Worm (Caenorhabditis elegans) whole organism, L4 larva: ENCODE data around the gene T19C4.24.

Experiments used
- F10B5.3 ChIP-seq: sonication (generic microtip); optimal IDR thresholded peaks from 2 replicates; lab custom pipeline; 2016; ENCODE audit warnings: mild to moderate bottlenecking, missing genetic modification characterization, missing compliant biosample characterization
- F44E2.7 ChIP-seq: fragments of 200-800 bp; sonication (Bioruptor generic); IDR thresholded peaks from 2 replicates; pipeline ENCODE4 v2.1.2; 2022; ENCODE audit warnings: missing genetic modification characterization, missing compliant biosample characterization
- F49E8.2 ChIP-seq: sonication (generic microtip); optimal IDR thresholded peaks from 2 replicates; lab custom pipeline; 2016; ENCODE audit warnings: missing compliant biosample characterization, mild to moderate bottlenecking, missing genetic modification characterization, borderline replicate concordance
- R02D3.7 ChIP-seq: fragments of 150-350 bp; sonication (generic microtip); optimal IDR thresholded peaks from 3 replicates; lab custom pipeline; 2014; ENCODE audit warnings: missing biosample characterization, missing genetic modification characterization
- T26A8.4 ChIP-seq: fragments of 200-800 bp; sonication (Bioruptor generic); IDR thresholded peaks from 2 replicates; pipeline ENCODE4 v1.3.6; 2022; ENCODE audit warnings: missing genetic modification characterization, missing compliant biosample characterization
- Y105C5A.15 ChIP-seq: fragments of 200-800 bp; sonication (Bioruptor generic); IDR thresholded peaks from 2 replicates; pipeline ENCODE4 v1.3.6; 2022; ENCODE audit warnings: missing genetic modification characterization, missing compliant biosample characterization
- Y48G9A.11 ChIP-seq: fragments of 200-800 bp; sonication (Bioruptor generic); IDR thresholded peaks from 2 replicates; pipeline ENCODE4 v1.3.6; 2022; ENCODE audit warnings: missing genetic modification reagents, missing genetic modification characterization, missing compliant biosample characterization
- ZK337.2 ChIP-seq: fragments of 200-800 bp; sonication (Bioruptor generic); IDR thresholded peaks from 2 replicates; pipeline ENCODE4 v1.3.6; 2022; ENCODE audit warnings: missing genetic modification reagents, missing genetic modification characterization, missing compliant biosample characterization
- aha-1 ChIP-seq: fragments of 150-350 bp; peaks from one replicate; lab custom pipeline; 2014; ENCODE audit warnings: missing biosample characterization, missing genetic modification characterization
- ceh-20 ChIP-seq: fragments of 200-800 bp; sonication (Bioruptor generic); IDR thresholded peaks from 2 replicates; pipeline ENCODE4 v1.3.6; 2022; ENCODE audit warnings: missing genetic modification reagents, missing genetic modification characterization, missing compliant biosample characterization
- ceh-28 ChIP-seq: fragments of 150-350 bp; optimal IDR thresholded peaks from 2 replicates; lab custom pipeline; 2014; ENCODE audit warnings: missing biosample characterization, missing genetic modification reagents, missing genetic modification characterization
- ceh-62 ChIP-seq: sonication (generic microtip); optimal IDR thresholded peaks from 2 replicates; lab custom pipeline; 2017; ENCODE audit warnings: missing biosample characterization, missing genetic modification characterization
- daf-12 ChIP-seq: fragments of 150-350 bp; optimal IDR thresholded peaks from 2 replicates; lab custom pipeline; 2014; ENCODE audit warnings: missing biosample characterization, missing genetic modification reagents, missing genetic modification characterization
- daf-16 ChIP-seq, 3 experiments: sonication (generic microtip); optimal IDR thresholded peaks; 2 replicates each; lab custom pipeline; 2016 to 2017; ENCODE audit warnings: missing genetic modification characterization in 3 of 3, missing genetic modification reagents in 3 of 3, mild to moderate bottlenecking in 2 of 3, missing compliant biosample characterization in 2 of 3, missing biosample characterization in 1 of 3, moderate library complexity in 1 of 3
- daf-19 ChIP-seq: fragments of 200-800 bp; sonication (Bioruptor generic); conservative IDR thresholded peaks from 2 replicates; pipeline ENCODE4 v1.3.6; 2022; ENCODE audit warnings: missing genetic modification characterization, missing compliant biosample characterization
- daf-8 ChIP-seq: fragments of 200-800 bp; sonication (Bioruptor generic); IDR thresholded peaks from 2 replicates; pipeline ENCODE4 v1.3.6; 2022; ENCODE audit warnings: missing genetic modification characterization, missing compliant biosample characterization
- dmd-8 ChIP-seq: fragments of 200-800 bp; sonication (Bioruptor generic); IDR thresholded peaks from 2 replicates; pipeline ENCODE4 v1.3.6; 2022; ENCODE audit warnings: missing genetic modification characterization, missing compliant biosample characterization
- duxl-1 ChIP-seq: sonication (generic microtip); optimal IDR thresholded peaks from 2 replicates; lab custom pipeline; 2016; ENCODE audit warnings: mild to moderate bottlenecking, missing genetic modification characterization, moderate library complexity, missing compliant biosample characterization; ENCODE audit not compliant: poor library complexity
- egl-27 ChIP-seq: sonication (generic microtip); optimal IDR thresholded peaks from 3 replicates; lab custom pipeline; 2017; ENCODE audit warnings: missing biosample characterization, missing genetic modification reagents, missing genetic modification characterization
- hif-1 ChIP-seq, 2 experiments: sonication (generic microtip); optimal IDR thresholded peaks; 2 replicates each; lab custom pipeline; 2016 to 2017; ENCODE audit warnings: missing compliant biosample characterization in 2 of 2, missing genetic modification characterization in 2 of 2, missing genetic modification reagents in 2 of 2, missing genotype in 2 of 2, mild to moderate bottlenecking in 1 of 2
- hlh-11 ChIP-seq: fragments of 200-800 bp; sonication (Bioruptor generic); optimal IDR thresholded peaks from 2 replicates; lab custom pipeline; 2018; ENCODE audit warnings: mild to moderate bottlenecking, missing genetic modification characterization, missing compliant biosample characterization
- hmg-1.1 ChIP-seq: fragments of 200-800 bp; sonication (Bioruptor generic); IDR thresholded peaks from 2 replicates; pipeline ENCODE4 v1.3.6; 2022; ENCODE audit warnings: missing genetic modification reagents, missing genetic modification characterization, missing compliant biosample characterization
- lin-1 ChIP-seq: fragments of 200-800 bp; sonication (Bioruptor generic); IDR thresholded peaks from 2 replicates; pipeline ENCODE4 v1.3.6; 2022; ENCODE audit warnings: missing genetic modification reagents, missing genetic modification characterization, missing compliant biosample characterization
- lin-13 ChIP-seq: fragments of 150-350 bp; optimal IDR thresholded peaks from 2 replicates; lab custom pipeline; 2014; ENCODE audit warnings: missing biosample characterization, missing genetic modification reagents, missing genetic modification characterization
- lin-15B ChIP-seq: fragments of 150-350 bp; sonication (generic microtip); optimal IDR thresholded peaks from 3 replicates; lab custom pipeline; 2014; ENCODE audit warnings: missing biosample characterization, missing genetic modification characterization
- lin-38 ChIP-seq: fragments of 200-800 bp; sonication (Bioruptor generic); IDR thresholded peaks from 2 replicates; pipeline ENCODE4 v1.3.6; 2022; ENCODE audit warnings: missing genetic modification reagents, missing genetic modification characterization, missing compliant biosample characterization
- lsy-2 ChIP-seq, 2 experiments: fragments of 150-350 bp in 1 of 2; sonication (generic microtip) in 1 of 2; optimal IDR thresholded peaks; 2 replicates each; lab custom pipeline; 2014 to 2017; ENCODE audit warnings: missing biosample characterization in 2 of 2, missing genetic modification characterization in 2 of 2
- madf-5 ChIP-seq, 2 experiments: fragments of 200-800 bp; sonication (Bioruptor generic); IDR thresholded peaks; 2 replicates each; pipeline ENCODE4 v1.3.6; 2022; ENCODE audit warnings: missing compliant biosample characterization in 2 of 2, missing genetic modification characterization in 2 of 2
- mes-2 ChIP-seq: sonication (generic microtip); optimal IDR thresholded peaks from 2 replicates; lab custom pipeline; 2016; ENCODE audit warnings: missing genotype, mild to moderate bottlenecking, missing genetic modification characterization, missing compliant biosample characterization; ENCODE audit not compliant: poor library complexity, severe bottlenecking
- mxl-2 ChIP-seq: fragments of 200-800 bp; sonication (Bioruptor generic); conservative IDR thresholded peaks from 2 replicates; pipeline ENCODE4 v1.3.6; 2022; ENCODE audit warnings: missing genetic modification reagents, missing genetic modification characterization, missing compliant biosample characterization
- nhr-102 ChIP-seq: sonication (generic microtip); optimal IDR thresholded peaks from 2 replicates; lab custom pipeline; 2016; ENCODE audit warnings: mild to moderate bottlenecking, missing genetic modification characterization, moderate library complexity, missing compliant biosample characterization
- nhr-11 ChIP-seq: fragments of 150-350 bp; optimal IDR thresholded peaks from 2 replicates; lab custom pipeline; 2014; ENCODE audit warnings: missing biosample characterization, missing genetic modification characterization
- nhr-25 ChIP-seq: sonication (generic microtip); optimal IDR thresholded peaks from 2 replicates; lab custom pipeline; 2017; ENCODE audit warnings: missing genetic modification characterization, mild to moderate bottlenecking, missing compliant biosample characterization, antibody characterized with exemption, moderate library complexity, borderline replicate concordance; ENCODE audit not compliant: insufficient read depth
- nhr-28 ChIP-seq: fragments of 150-350 bp; optimal IDR thresholded peaks from 2 replicates; lab custom pipeline; 2014; ENCODE audit warnings: missing biosample characterization, missing genetic modification characterization
- nhr-41 ChIP-seq: fragments of 200-800 bp; sonication (Bioruptor generic); IDR thresholded peaks from 2 replicates; pipeline ENCODE4 v1.3.6; 2022; ENCODE audit warnings: missing genetic modification reagents, missing genetic modification characterization, missing compliant biosample characterization
- pha-4 ChIP-seq, 2 experiments: fragments of 150-350 bp in 1 of 2; fragments of 200-800 bp in 1 of 2; sonication (Bioruptor generic) in 1 of 2; IDR thresholded peaks in 1 of 2; optimal IDR thresholded peaks in 1 of 2; 2 replicates each; pipeline versions ENCODE4 v1.3.6 to Lab custom; 2014 to 2022; ENCODE audit warnings: missing genetic modification characterization in 2 of 2, missing genetic modification reagents in 2 of 2, missing biosample characterization in 1 of 2, missing compliant biosample characterization in 1 of 2
- rbr-2 ChIP-seq: sonication (generic microtip); optimal IDR thresholded peaks from 2 replicates; lab custom pipeline; 2016; ENCODE audit warnings: missing genotype, missing genetic modification characterization, missing compliant biosample characterization
- saeg-2 ChIP-seq: fragments of 200-800 bp; sonication (Bioruptor generic); IDR thresholded peaks from 2 replicates; pipeline ENCODE4 v1.3.6; 2022; ENCODE audit warnings: missing genetic modification reagents, missing genetic modification characterization, missing compliant biosample characterization
- spr-3 ChIP-seq: fragments of 200-800 bp; sonication (Bioruptor generic); optimal IDR thresholded peaks from 2 replicates; lab custom pipeline; 2018; ENCODE audit warnings: mild to moderate bottlenecking, missing genetic modification characterization, missing compliant biosample characterization
- tra-1 ChIP-seq: fragments of 200-800 bp; sonication (Bioruptor generic); IDR thresholded peaks from 2 replicates; pipeline ENCODE4 v1.3.6; 2022; ENCODE audit warnings: missing genetic modification reagents, missing genetic modification characterization, missing compliant biosample characterization
- unc-130 ChIP-seq: sonication (generic microtip); optimal IDR thresholded peaks from 2 replicates; lab custom pipeline; 2016; ENCODE audit warnings: missing genetic modification reagents, missing genetic modification characterization, missing compliant biosample characterization
- unc-62 ChIP-seq, 3 experiments: fragments of 150-350 bp in 1 of 3; sonication (generic microtip); optimal IDR thresholded peaks in 2 of 3; peaks in 1 of 3; 1 replicate in 1 of 3; 2 replicates in 2 of 3; lab custom pipeline; 2014 to 2017; ENCODE audit warnings: missing biosample characterization in 3 of 3, missing genetic modification characterization in 3 of 3, missing genetic modification reagents in 3 of 3, missing genotype in 1 of 3
- zfp-3 ChIP-seq: fragments of 200-800 bp; sonication (Bioruptor generic); conservative IDR thresholded peaks from 2 replicates; pipeline ENCODE4 v1.3.6; 2022; ENCODE audit warnings: missing genetic modification reagents, missing genetic modification characterization, missing compliant biosample characterization
- zip-2 ChIP-seq: fragments of 150-350 bp; optimal IDR thresholded peaks from 2 replicates; lab custom pipeline; 2014; ENCODE audit warnings: missing biosample characterization, missing genetic modification characterization
- ztf-7 ChIP-seq: fragments of 150-350 bp; optimal IDR thresholded peaks from 2 replicates; lab custom pipeline; 2014; ENCODE audit warnings: missing biosample characterization, missing genetic modification characterization

T19C4.24 gene

DNA sequence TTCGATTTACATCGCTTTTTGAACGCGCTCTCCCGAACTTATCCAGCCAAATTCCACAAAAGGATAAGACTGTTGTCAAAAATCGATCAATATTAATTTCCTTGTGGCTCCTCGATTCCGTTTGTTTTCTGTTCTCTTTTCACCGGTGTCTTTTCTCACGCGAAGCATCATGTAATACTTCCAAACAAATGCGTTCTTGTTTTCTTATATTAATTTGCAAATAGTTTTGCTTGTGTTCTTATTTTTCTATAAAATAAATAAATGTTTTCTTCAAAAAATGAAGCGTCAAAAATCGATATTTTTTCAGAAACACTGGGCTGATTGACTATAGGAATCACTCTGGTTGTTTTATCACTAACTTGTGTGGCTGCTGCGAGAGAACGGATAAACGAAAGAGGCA lies 33.2 kb downstream of the T19C4.24 start, which contains the start of gene math-33:
math-33 (plus strand) TSS at position 301 of the 400 bp plus-strand sequence.
- TF ChIP-seq F44E2.7 (GFP tag; lab: Robert Waterston, UW), result no peak
- TF ChIP-seq duxl-1 (tag; lab: Kevin White, UChicago), result no peak
- TF ChIP-seq dmd-8 (GFP tag; lab: Robert Waterston, UW), result no peak
- TF ChIP-seq mes-2, result no peak
- TF ChIP-seq tra-1, result no peak
- no peak for TF ChIP-seq Y48G9A.11
- no peak for TF ChIP-seq pha-4 (GFP tag; IDR thresholded peaks at IDR 0.05; lab: Robert Waterston, UW)
- no peak for TF ChIP-seq pha-4 (tag; optimal IDR thresholded peaks at IDR 0.05; lab: Kevin White, UChicago)
- no peak for TF ChIP-seq egl-27 (tag; lab: Kevin White, UChicago)

DNA sequence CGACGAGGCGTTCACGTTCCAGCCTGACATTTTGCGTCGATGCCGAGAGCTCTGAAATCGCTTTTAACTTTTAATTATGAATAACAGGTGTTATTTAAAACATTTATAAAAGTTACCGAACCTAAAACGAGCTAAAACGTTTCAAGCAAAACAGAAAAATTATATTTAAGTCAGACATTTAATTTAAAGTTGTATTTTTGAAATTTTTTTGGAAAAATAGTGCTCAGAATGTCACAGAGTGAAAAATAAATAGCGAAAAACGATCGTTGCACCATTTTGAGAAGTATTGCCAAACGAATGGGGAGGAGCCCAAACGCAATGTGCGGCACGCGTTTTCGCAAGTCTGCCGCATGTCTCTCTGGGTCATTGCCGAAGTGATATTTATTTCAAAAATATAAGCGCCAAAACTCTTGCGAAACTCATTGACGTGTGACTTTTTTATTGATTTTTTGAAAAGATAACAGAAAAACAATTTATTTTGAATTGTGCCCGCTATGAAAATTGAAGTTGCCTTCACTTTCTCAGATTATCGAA lies 33.7 kb downstream of the T19C4.24 start, which contains the start of gene erfa-3:
erfa-3 (minus strand) TSS at position 51 of the 534 bp plus-strand sequence.
- no peak for TF ChIP-seq madf-5 (GFP tag; IDR thresholded peaks at IDR 0.05; lab: Robert Waterston, UW)
- TF ChIP-seq ztf-7 (tag; lab: Kevin White, UChicago), result peak; percentile 58
- no peak for TF ChIP-seq ZK337.2
- TF ChIP-seq lin-13 (GFP tag; lab: Kevin White, UChicago), result peak; percentile 60
- TF ChIP-seq Y105C5A.15 (GFP tag; lab: Robert Waterston, UW), result 0 out of 2 replicates have a peak, but pooled peaks have one; percentile 51
- TF ChIP-seq lsy-2 (tag; optimal IDR thresholded peaks at IDR 0.05; lab: Kevin White, UChicago), result peak in 1 of 2 experiments; percentile 73
- TF ChIP-seq zip-2 (tag; lab: Kevin White, UChicago), result peak; percentile 26
- TF ChIP-seq nhr-28 (tag; lab: Kevin White, UChicago), result peak; percentile 48
- no peak for TF ChIP-seq daf-12 (tag; lab: Kevin White, UChicago)
- TF ChIP-seq R02D3.7 (tag; lab: Kevin White, UChicago), result no peak
- TF ChIP-seq ceh-62, result no peak
- peak; percentile 53 for TF ChIP-seq hlh-11 (tag; lab: Kevin White, UChicago)
- TF ChIP-seq nhr-41 (GFP tag; lab: Robert Waterston, UW), result no peak
- peak; percentile 79 for TF ChIP-seq duxl-1 (tag; lab: Kevin White, UChicago)
- TF ChIP-seq T26A8.4 (GFP tag; lab: Robert Waterston, UW), result peak; percentile 61; the same call in 1 of the 2 replicates
- TF ChIP-seq daf-8 (GFP tag; lab: Robert Waterston, UW), result no peak
- peak; percentile 95 for TF ChIP-seq mes-2
- TF ChIP-seq saeg-2, result no peak
- peak in 1 of 2 experiments; percentile 34 for TF ChIP-seq unc-62 (GFP tag; optimal IDR thresholded peaks at IDR 0.05 in 1 of 2; lab: Kevin White, UChicago)
- TF ChIP-seq unc-62 (tag; optimal IDR thresholded peaks at IDR 0.05; lab: Kevin White, UChicago), result no peak
- TF ChIP-seq lin-15B (tag; lab: Kevin White, UChicago), result no peak
- TF ChIP-seq daf-16 (GFP tag; optimal IDR thresholded peaks at IDR 0.05; lab: Kevin White, UChicago), result peak in 1 of 2 experiments; percentile 24
- peak; percentile 64 for TF ChIP-seq daf-16 (tag; optimal IDR thresholded peaks at IDR 0.05; lab: Kevin White, UChicago)
- TF ChIP-seq hmg-1.1 (GFP tag; lab: Robert Waterston, UW), result peak; percentile 70
- no peak for TF ChIP-seq zfp-3 (GFP tag; lab: Robert Waterston, UW)
- no peak for TF ChIP-seq spr-3 (GFP tag; lab: Kevin White, UChicago)
- no peak for TF ChIP-seq ceh-28
- TF ChIP-seq F10B5.3 (tag; lab: Kevin White, UChicago), result no peak
- no peak for TF ChIP-seq lin-1 (GFP tag; lab: Robert Waterston, UW)
- 0 out of 2 replicates have a peak, but pooled peaks have one; percentile 13 for TF ChIP-seq ceh-20 (GFP tag; lab: Robert Waterston, UW)
- TF ChIP-seq mxl-2 (GFP tag; lab: Robert Waterston, UW), result no peak
- peak; percentile 2 for TF ChIP-seq nhr-25 (tag; lab: Kevin White, UChicago)
- TF ChIP-seq hif-1 (tag; optimal IDR thresholded peaks at IDR 0.05; lab: Kevin White, UChicago), result peak in 1 of 2 experiments; percentile 56
- no peak for TF ChIP-seq F49E8.2 (tag; lab: Kevin White, UChicago)
- TF ChIP-seq aha-1 (tag; lab: Kevin White, UChicago), result peak; percentile 31
- TF ChIP-seq rbr-2 (tag; lab: Kevin White, UChicago), result peak; percentile 47
- peak; percentile 36; the same call in 1 of the 2 replicates for TF ChIP-seq pha-4 (GFP tag; IDR thresholded peaks at IDR 0.05; lab: Robert Waterston, UW)
- TF ChIP-seq pha-4 (tag; optimal IDR thresholded peaks at IDR 0.05; lab: Kevin White, UChicago), result no peak
- no peak for TF ChIP-seq nhr-11 (tag; lab: Kevin White, UChicago)
- peak; percentile 54 for TF ChIP-seq nhr-102 (tag; lab: Kevin White, UChicago)
- 0 out of 2 replicates have a peak, but pooled peaks have one; percentile 11 for TF ChIP-seq daf-19 (GFP tag; lab: Robert Waterston, UW)
- TF ChIP-seq lin-38 (GFP tag; lab: Robert Waterston, UW), result peak; percentile 69
- peak; percentile 75 for TF ChIP-seq unc-130 (GFP tag; lab: Kevin White, UChicago)
